Worm (Caenorhabditis elegans) whole organism, midembryonic: ENCODE data around the gene nspg-9.
"Not testable (repeated sequence)": the region's sequence is repeated elsewhere in the genome, so short reads cannot be mapped to it uniquely, and the experiment has no call there.

Experiments
- T22C8.4 ChIP-seq: fragments of 200-800 bp; sonication (Bioruptor generic); IDR thresholded peaks from 2 replicates; pipeline ENCODE4 v1.3.6; 2022; ENCODE audit warnings: missing genetic modification characterization, missing compliant biosample characterization
- cog-1 ChIP-seq: sonication (generic microtip); optimal IDR thresholded peaks from 2 replicates; lab custom pipeline; 2016; ENCODE audit warnings: missing genetic modification characterization, missing compliant biosample characterization
- flt-1 ChIP-seq: fragments of 200-800 bp; sonication (Bioruptor generic); IDR thresholded peaks from 2 replicates; pipeline ENCODE4 v1.3.6; 2022; ENCODE audit warnings: missing genetic modification characterization, missing compliant biosample characterization
- klf-2 ChIP-seq: fragments of 200-800 bp; sonication (Bioruptor generic); conservative IDR thresholded peaks from 2 replicates; pipeline ENCODE4 v1.3.6; 2022; ENCODE audit warnings: missing genetic modification reagents, missing genetic modification characterization, missing compliant biosample characterization
- med-1 ChIP-seq: sonication (generic microtip); optimal IDR thresholded peaks from 2 replicates; lab custom pipeline; 2017; ENCODE audit warnings: missing genetic modification characterization, mild to moderate bottlenecking, missing compliant biosample characterization, antibody characterized with exemption, missing genetic modification reagents; ENCODE audit not compliant: insufficient read depth
- ref-1 ChIP-seq: fragments of 200-800 bp; sonication (Bioruptor generic); conservative IDR thresholded peaks from 2 replicates; pipeline ENCODE4 v1.3.6; 2022; ENCODE audit warnings: missing genetic modification reagents, missing genetic modification characterization, missing compliant biosample characterization
- tab-1 ChIP-seq: fragments of 200-800 bp; sonication (Bioruptor generic); IDR thresholded peaks from 2 replicates; pipeline ENCODE4 v1.3.6; 2022; ENCODE audit warnings: missing genetic modification characterization, missing compliant biosample characterization
- ztf-23 ChIP-seq: fragments of 200-800 bp; sonication (Bioruptor generic); IDR thresholded peaks from 2 replicates; pipeline ENCODE4 v1.3.6; 2022; ENCODE audit warnings: missing genetic modification reagents, missing genetic modification characterization, missing compliant biosample characterization
- ztf-29 ChIP-seq: fragments of 200-800 bp; sonication (Bioruptor generic); IDR thresholded peaks from 2 replicates; pipeline ENCODE4 v1.3.6; 2022; ENCODE audit warnings: missing genetic modification reagents, missing genetic modification characterization, missing compliant biosample characterization

The nspg-9 gene

ce11 chrIV:14456667-14457066, at the start of gene nspg-9:
Gene nspg-9, plus strand, starts transcription at chrIV:14456900.
- TF ChIP-seq tab-1 (no peak), T22C8.4 (GFP tag; lab: Robert Waterston, UW) (no peak), ztf-29 (GFP tag; lab: Robert Waterston, UW) (no peak), ref-1 (GFP tag; lab: Robert Waterston, UW) (no peak), cog-1 (no peak), klf-2 (GFP tag; lab: Robert Waterston, UW) (no peak), med-1 (GFP tag; lab: Kevin White, UChicago) (no peak), flt-1 (GFP tag; lab: Robert Waterston, UW) (no peak), ztf-23 (GFP tag; lab: Robert Waterston, UW) (no peak)

- no peak for TF ChIP-seq ztf-29 (GFP tag; lab: Robert Waterston, UW)
- no peak for TF ChIP-seq klf-2 (GFP tag; lab: Robert Waterston, UW)
- TF ChIP-seq T22C8.4 (GFP tag; lab: Robert Waterston, UW), result no peak
- TF ChIP-seq ztf-23 (GFP tag; lab: Robert Waterston, UW), result no peak
- no peak for TF ChIP-seq cog-1
- TF ChIP-seq tab-1, result no peak
- TF ChIP-seq flt-1 (GFP tag; lab: Robert Waterston, UW), result no peak
- TF ChIP-seq ref-1 (GFP tag; lab: Robert Waterston, UW), result no peak
- TF ChIP-seq med-1 (GFP tag; lab: Kevin White, UChicago), result no peak
Measured at ce11 chrIV:14408569-14408968, 48.1 kb upstream of the nspg-9 start.

- TF ChIP-seq cog-1 (no peak), klf-2 (GFP tag; lab: Robert Waterston, UW) (no peak), T22C8.4 (GFP tag; lab: Robert Waterston, UW) (no peak), ztf-29 (GFP tag; lab: Robert Waterston, UW) (no peak), flt-1 (GFP tag; lab: Robert Waterston, UW) (no peak), ztf-23 (GFP tag; lab: Robert Waterston, UW) (no peak), ref-1 (GFP tag; lab: Robert Waterston, UW) (no peak), tab-1 (no peak), med-1 (GFP tag; lab: Kevin White, UChicago) (no peak)
Measured at ce11 chrIV:14412655-14413054, 44.0 kb upstream of the nspg-9 start, which contains the start of gene xdh-1. Gene xdh-1, minus strand, starts transcription at chrIV:14412894.

ce11 chrIV:14413386-14413785, 43.3 kb upstream of the nspg-9 start:
- TF ChIP-seq ztf-29 (GFP tag; lab: Robert Waterston, UW), result no peak
- TF ChIP-seq flt-1 (GFP tag; lab: Robert Waterston, UW), result no peak
- TF ChIP-seq med-1 (GFP tag; lab: Kevin White, UChicago), result no peak
- no peak for TF ChIP-seq T22C8.4 (GFP tag; lab: Robert Waterston, UW)
- TF ChIP-seq cog-1, result no peak
- TF ChIP-seq ref-1 (GFP tag; lab: Robert Waterston, UW), result no peak
- no peak for TF ChIP-seq ztf-23 (GFP tag; lab: Robert Waterston, UW)

ce11 chrIV:14414200-14414599, 42.5 kb upstream of the nspg-9 start:
- no peak for TF ChIP-seq tab-1

- TF ChIP-seq tab-1 (no peak), flt-1 (GFP tag; lab: Robert Waterston, UW) (no peak), ztf-23 (GFP tag; lab: Robert Waterston, UW) (no peak), cog-1 (no peak), klf-2 (GFP tag; lab: Robert Waterston, UW) (no peak), ztf-29 (GFP tag; lab: Robert Waterston, UW) (no peak)
Measured at ce11 chrIV:14417128-14417527, 39.6 kb upstream of the nspg-9 start, which contains the start of gene F55B11.6. Gene F55B11.6, minus strand, starts transcription at chrIV:14417228.

- no peak for TF ChIP-seq klf-2 (GFP tag; lab: Robert Waterston, UW)
- no peak for TF ChIP-seq cog-1
- TF ChIP-seq ztf-29 (GFP tag; lab: Robert Waterston, UW), result no peak
- TF ChIP-seq T22C8.4 (GFP tag; lab: Robert Waterston, UW), result no peak
- TF ChIP-seq ztf-23 (GFP tag; lab: Robert Waterston, UW), result no peak
- no peak for TF ChIP-seq tab-1
- no peak for TF ChIP-seq flt-1 (GFP tag; lab: Robert Waterston, UW)
- TF ChIP-seq ref-1 (GFP tag; lab: Robert Waterston, UW), result no peak
Measured at ce11 chrIV:14421938-14422337, 34.8 kb upstream of the nspg-9 start, which contains the start of gene F55B11.7. Gene F55B11.7, minus strand, starts transcription at chrIV:14422038.

ce11 chrIV:14423194-14423593, 33.5 kb upstream of the nspg-9 start, which contains the start of gene F55B11.2:
Gene F55B11.2, minus strand, starts transcription at chrIV:14423294.
- TF ChIP-seq cog-1 (no peak), ztf-29 (GFP tag; lab: Robert Waterston, UW) (no peak), ref-1 (GFP tag; lab: Robert Waterston, UW) (no peak), flt-1 (GFP tag; lab: Robert Waterston, UW) (no peak), med-1 (GFP tag; lab: Kevin White, UChicago) (no peak), T22C8.4 (GFP tag; lab: Robert Waterston, UW) (no peak)

ce11 chrIV:14424396-14424795, 32.3 kb upstream of the nspg-9 start, which contains the start of gene F55B11.3:
Gene F55B11.3, plus strand, starts transcription at chrIV:14424696.
- TF ChIP-seq klf-2 (GFP tag; lab: Robert Waterston, UW), result no peak
- no peak for TF ChIP-seq T22C8.4 (GFP tag; lab: Robert Waterston, UW)
- TF ChIP-seq ref-1 (GFP tag; lab: Robert Waterston, UW), result no peak
- TF ChIP-seq ztf-23 (GFP tag; lab: Robert Waterston, UW), result no peak
- no peak for TF ChIP-seq tab-1
- TF ChIP-seq cog-1, result no peak
- TF ChIP-seq flt-1 (GFP tag; lab: Robert Waterston, UW), result no peak
- TF ChIP-seq ztf-29 (GFP tag; lab: Robert Waterston, UW), result no peak
- TF ChIP-seq med-1 (GFP tag; lab: Kevin White, UChicago), result no peak

ce11 chrIV:14427395-14427794, 29.3 kb upstream of the nspg-9 start, which contains the start of gene F55B11.5:
Gene F55B11.5, plus strand, starts transcription at chrIV:14427695.
- not testable (repeated sequence) for TF ChIP-seq med-1 (GFP tag; lab: Kevin White, UChicago); klf-2 (GFP tag; lab: Robert Waterston, UW); T22C8.4 (GFP tag; lab: Robert Waterston, UW)
